Worm (Caenorhabditis elegans) whole organism, L1 larva: Measurements from ENCODE around the gene exc-15.

Experiments used
- F16B12.6 ChIP-seq: fragments of 150-350 bp; optimal IDR thresholded peaks from 2 replicates; lab custom pipeline; 2014; ENCODE audit warnings: missing biosample characterization, missing genetic modification characterization
- aly-2 ChIP-seq: fragments of 150-350 bp; optimal IDR thresholded peaks from 2 replicates; lab custom pipeline; 2014; ENCODE audit warnings: missing biosample characterization, missing genetic modification characterization
- ces-1 ChIP-seq: fragments of 150-350 bp; optimal IDR thresholded peaks from 2 replicates; lab custom pipeline; 2014; ENCODE audit warnings: missing biosample characterization, missing genetic modification reagents, missing genetic modification characterization
- fkh-10 ChIP-seq: sonication (generic microtip); optimal IDR thresholded peaks from 2 replicates; lab custom pipeline; 2017; ENCODE audit warnings: missing biosample characterization, missing genetic modification reagents, missing genetic modification characterization
- lin-13 ChIP-seq: fragments of 150-350 bp; optimal IDR thresholded peaks from 2 replicates; lab custom pipeline; 2014; ENCODE audit warnings: missing biosample characterization, missing genetic modification reagents, missing genetic modification characterization
- lin-35 ChIP-seq, 2 experiments: fragments of 150-350 bp; optimal IDR thresholded peaks; 2 replicates each; lab custom pipeline; 2014; ENCODE audit warnings: missing biosample characterization in 2 of 2, missing genetic modification characterization in 2 of 2, missing genetic modification reagents in 2 of 2
- nhr-28 ChIP-seq: fragments of 150-350 bp; optimal IDR thresholded peaks from 2 replicates; lab custom pipeline; 2014; ENCODE audit warnings: missing biosample characterization, missing genetic modification characterization
- nhr-77 ChIP-seq: fragments of 150-350 bp; optimal IDR thresholded peaks from 2 replicates; lab custom pipeline; 2014; ENCODE audit warnings: missing biosample characterization, missing genetic modification characterization
- pag-3 ChIP-seq: sonication (generic microtip); optimal IDR thresholded peaks from 2 replicates; lab custom pipeline; 2017; ENCODE audit warnings: missing genetic modification characterization, mild to moderate bottlenecking, missing compliant biosample characterization, antibody characterized with exemption, borderline replicate concordance; ENCODE audit not compliant: insufficient read depth
- pax-3 ChIP-seq: fragments of 200-800 bp; sonication (Bioruptor generic); optimal IDR thresholded peaks from 2 replicates; lab custom pipeline; 2018; ENCODE audit warnings: mild to moderate bottlenecking, missing genetic modification characterization, moderate library complexity, missing compliant biosample characterization
- unc-62 ChIP-seq: fragments of 150-350 bp; optimal IDR thresholded peaks from 2 replicates; lab custom pipeline; 2014; ENCODE audit warnings: missing biosample characterization, missing genetic modification reagents, missing genetic modification characterization
- unc-86 ChIP-seq: sonication (generic microtip); optimal IDR thresholded peaks from 2 replicates; lab custom pipeline; 2016; ENCODE audit warnings: missing genetic modification characterization, missing compliant biosample characterization

ce11 chrV:4454634-4455033, 28.6 kb upstream of the exc-15 start, which contains the start of gene gnrr-5:
- no peak for TF ChIP-seq lin-35 (GFP tag; optimal IDR thresholded peaks at IDR 0.05; lab: Kevin White, UChicago)
- no peak for TF ChIP-seq nhr-77 (tag; lab: Kevin White, UChicago)
- no peak for TF ChIP-seq pax-3 (tag; lab: Kevin White, UChicago)
- no peak for TF ChIP-seq unc-86 (tag; lab: Kevin White, UChicago)
- TF ChIP-seq pag-3 (tag; lab: Kevin White, UChicago) = no peak
- TF ChIP-seq ces-1 (GFP tag; lab: Kevin White, UChicago) = no peak
- no peak for TF ChIP-seq unc-62 (GFP tag; lab: Kevin White, UChicago)
- TF ChIP-seq aly-2 (tag; lab: Kevin White, UChicago) = no peak
- TF ChIP-seq fkh-10 (GFP tag; lab: Kevin White, UChicago) = no peak
- no peak for TF ChIP-seq lin-13 (GFP tag; lab: Kevin White, UChicago)
- no peak for TF ChIP-seq F16B12.6 (tag; lab: Kevin White, UChicago)
- no peak for TF ChIP-seq nhr-28 (tag; lab: Kevin White, UChicago)
